Fruit fly (Drosophila melanogaster): Measurements from ENCODE around the gene rin.

Gene rin

dm6 chr3R:13644778-13645660, 1.8 kb upstream of the rin start:
- peak in 1 of 2 experiments; percentile 28 for TF ChIP-seq salr (GFP tag; optimal IDR thresholded peaks at IDR 0.05)
- no peak for TF ChIP-seq CG32006 (GFP tag; optimal IDR thresholded peaks at IDR 0.05)
- peak; percentile 80 for TF ChIP-seq Eip78C (GFP tag)
- no peak for TF ChIP-seq CG16779 (tag; optimal IDR thresholded peaks at IDR 0.05)
- peak; percentile 21 for TF ChIP-seq OdsH (GFP tag; optimal IDR thresholded peaks at IDR 0.05)
- peak; percentile 51 for TF ChIP-seq Met (GFP tag; optimal IDR thresholded peaks at IDR 0.05)
- TF ChIP-seq CG6276 (GFP tag; optimal IDR thresholded peaks at IDR 0.05) = no peak
- no peak for TF ChIP-seq Hr39 (GFP tag; optimal IDR thresholded peaks at IDR 0.05)
- TF ChIP-seq esn (GFP tag; optimal IDR thresholded peaks at IDR 0.05) = peak; percentile 54
- no peak for TF ChIP-seq achi (GFP tag; optimal IDR thresholded peaks at IDR 0.05)
- no peak for TF ChIP-seq CG8319 (GFP tag; optimal IDR thresholded peaks at IDR 0.05)
- TF ChIP-seq Ets21C (GFP tag; optimal IDR thresholded peaks at IDR 0.05) = no peak
- TF ChIP-seq cyc (GFP tag; optimal IDR thresholded peaks at IDR 0.05) = peak; percentile 9
- TF ChIP-seq CG9139 (GFP tag; optimal IDR thresholded peaks at IDR 0.05) = no peak
- TF ChIP-seq acj6 (GFP tag; optimal IDR thresholded peaks at IDR 0.05) = no peak
- TF ChIP-seq vri (GFP tag; optimal IDR thresholded peaks at IDR 0.05) = peak; percentile 60
- TF ChIP-seq CG3032 (tag; optimal IDR thresholded peaks at IDR 0.05) = peak; percentile 44
- no peak for TF ChIP-seq CG11762 (GFP tag; optimal IDR thresholded peaks at IDR 0.05; ENCODE audit: insufficient read depth)
- TF ChIP-seq Sox102F (GFP tag; optimal IDR thresholded peaks at IDR 0.05) = peak; percentile 67
- no peak for TF ChIP-seq Smox (GFP tag; optimal IDR thresholded peaks at IDR 0.05)
- peak; percentile 56 for TF ChIP-seq Hr4 (GFP tag; optimal IDR thresholded peaks at IDR 0.05)
- TF ChIP-seq CG8119 (GFP tag; IDR thresholded peaks at IDR 0.05) = no peak; the same call in 1 of the 3 replicates
- no peak for TF ChIP-seq CG6808 (GFP tag; optimal IDR thresholded peaks at IDR 0.05)
- peak; percentile 76 for TF ChIP-seq Eip93F (GFP tag; optimal IDR thresholded peaks at IDR 0.05)
- TF ChIP-seq CG10631 (GFP tag; optimal IDR thresholded peaks at IDR 0.05) = peak; percentile 6
- TF ChIP-seq spab (GFP tag; optimal IDR thresholded peaks at IDR 0.05) = no peak
- TF ChIP-seq svp (GFP tag) = peak; percentile 95
- TF ChIP-seq fkh (GFP tag; optimal IDR thresholded peaks at IDR 0.05) = no peak
- TF ChIP-seq CG6854 (GFP tag; optimal IDR thresholded peaks at IDR 0.05) = no peak
- no peak for TF ChIP-seq fd59A (GFP tag; optimal IDR thresholded peaks at IDR 0.05)
- no peak for TF ChIP-seq lz (GFP tag; optimal IDR thresholded peaks at IDR 0.05)
- TF ChIP-seq Eip75B (GFP tag; optimal IDR thresholded peaks at IDR 0.05) = no peak
- no peak for TF ChIP-seq CG6163 (GFP tag; IDR thresholded peaks at IDR 0.05)
- TF ChIP-seq CG15336 (GFP tag; IDR thresholded peaks at IDR 0.05) = peak; percentile 6; the same call in 1 of the 2 replicates
- no peak for TF ChIP-seq Gug (GFP tag; IDR thresholded peaks at IDR 0.05)
- peak; percentile 33 for TF ChIP-seq topi (GFP tag; optimal IDR thresholded peaks at IDR 0.05)
- no peak for TF ChIP-seq CG11902 (GFP tag; optimal IDR thresholded peaks at IDR 0.05)
- no peak for TF ChIP-seq CG6792 (GFP tag; optimal IDR thresholded peaks at IDR 0.05)
- no peak for TF ChIP-seq dac (GFP tag; optimal IDR thresholded peaks at IDR 0.05)
- no peak for TF ChIP-seq Hr38 (GFP tag; optimal IDR thresholded peaks at IDR 0.05)
- peak; percentile 78 for TF ChIP-seq Blimp-1 (GFP tag; optimal IDR thresholded peaks at IDR 0.05)
- no peak for TF ChIP-seq CG7368 (GFP tag; optimal IDR thresholded peaks at IDR 0.05)
- no peak for TF ChIP-seq pdm3 (GFP tag; optimal IDR thresholded peaks at IDR 0.05)
- peak; percentile 17 for TF ChIP-seq Lpt (GFP tag; optimal IDR thresholded peaks at IDR 0.05)
- no peak for TF ChIP-seq CG31627 (GFP tag; optimal IDR thresholded peaks at IDR 0.05)
- TF ChIP-seq Sox15 (GFP tag; optimal IDR thresholded peaks at IDR 0.05) = no peak
- TF ChIP-seq CG1621 (tag; optimal IDR thresholded peaks at IDR 0.05) = no peak
- peak; percentile 13 for TF ChIP-seq Ets96B (tag; optimal IDR thresholded peaks at IDR 0.05)
- no peak for TF ChIP-seq dsx (GFP tag; optimal IDR thresholded peaks at IDR 0.05; ENCODE audit: poor library complexity, severe bottlenecking)
- TF ChIP-seq CG8632 (GFP tag; optimal IDR thresholded peaks at IDR 0.05) = no peak

Measured in whole organism, prepupa.